Worm (Caenorhabditis elegans) whole organism, L4 larva: ENCODE measurements around the gene pgp-11.

Experiments used
- D1046.2 ChIP-seq: fragments of 200-800 bp; sonication (Bioruptor generic); IDR thresholded peaks from 2 replicates; pipeline ENCODE4 v1.3.6; 2022; ENCODE audit warnings: missing genetic modification characterization, missing compliant biosample characterization
- F10B5.3 ChIP-seq: sonication (generic microtip); optimal IDR thresholded peaks from 2 replicates; lab custom pipeline; 2016; ENCODE audit warnings: mild to moderate bottlenecking, missing genetic modification characterization, missing compliant biosample characterization
- F37D6.2 ChIP-seq: sonication (generic microtip); optimal IDR thresholded peaks from 2 replicates; lab custom pipeline; 2016; ENCODE audit warnings: mild to moderate bottlenecking, missing genetic modification characterization, missing compliant biosample characterization
- T26A8.4 ChIP-seq: fragments of 200-800 bp; sonication (Bioruptor generic); IDR thresholded peaks from 2 replicates; pipeline ENCODE4 v1.3.6; 2022; ENCODE audit warnings: missing genetic modification characterization, missing compliant biosample characterization
- Y105C5A.15 ChIP-seq: fragments of 200-800 bp; sonication (Bioruptor generic); IDR thresholded peaks from 2 replicates; pipeline ENCODE4 v1.3.6; 2022; ENCODE audit warnings: missing genetic modification characterization, missing compliant biosample characterization
- Y48G9A.11 ChIP-seq: fragments of 200-800 bp; sonication (Bioruptor generic); IDR thresholded peaks from 2 replicates; pipeline ENCODE4 v1.3.6; 2022; ENCODE audit warnings: missing genetic modification reagents, missing genetic modification characterization, missing compliant biosample characterization
- Y75B8A.6 ChIP-seq: fragments of 200-800 bp; sonication (Bioruptor generic); IDR thresholded peaks from 2 replicates; pipeline ENCODE4 v1.3.6; 2022; ENCODE audit warnings: missing genetic modification reagents, missing genetic modification characterization, missing compliant biosample characterization
- ZK337.2 ChIP-seq: fragments of 200-800 bp; sonication (Bioruptor generic); IDR thresholded peaks from 2 replicates; pipeline ENCODE4 v1.3.6; 2022; ENCODE audit warnings: missing genetic modification reagents, missing genetic modification characterization, missing compliant biosample characterization
- ama-1 ChIP-seq: fragments of 150-350 bp; optimal IDR thresholded peaks from 2 replicates; lab custom pipeline; 2014; ENCODE audit warnings: inconsistent platforms, mixed read lengths
- ceh-28 ChIP-seq: fragments of 150-350 bp; optimal IDR thresholded peaks from 2 replicates; lab custom pipeline; 2014; ENCODE audit warnings: missing biosample characterization, missing genetic modification reagents, missing genetic modification characterization
- ceh-44 ChIP-seq: fragments of 200-800 bp; sonication (Bioruptor generic); IDR thresholded peaks from 2 replicates; pipeline ENCODE4 v1.3.6; 2022; ENCODE audit warnings: missing genetic modification reagents, missing genetic modification characterization, missing compliant biosample characterization
- ceh-82 ChIP-seq: sonication (generic microtip); optimal IDR thresholded peaks from 2 replicates; lab custom pipeline; 2017; ENCODE audit warnings: missing biosample characterization, missing genetic modification characterization
- ces-1 ChIP-seq: fragments of 150-350 bp; sonication (generic microtip); optimal IDR thresholded peaks from 4 replicates; lab custom pipeline; 2014; ENCODE audit warnings: missing biosample characterization, missing genetic modification reagents, missing genetic modification characterization
- daf-12 ChIP-seq: fragments of 150-350 bp; optimal IDR thresholded peaks from 2 replicates; lab custom pipeline; 2014; ENCODE audit warnings: missing biosample characterization, missing genetic modification reagents, missing genetic modification characterization
- daf-16 ChIP-seq, 3 experiments: sonication (generic microtip); optimal IDR thresholded peaks; 2 replicates each; lab custom pipeline; 2016 to 2017; ENCODE audit warnings: missing genetic modification characterization in 3 of 3, missing genetic modification reagents in 3 of 3, mild to moderate bottlenecking in 2 of 3, missing compliant biosample characterization in 2 of 3, missing biosample characterization in 1 of 3, moderate library complexity in 1 of 3
- dpl-1 ChIP-seq: fragments of 150-350 bp; optimal IDR thresholded peaks from 2 replicates; lab custom pipeline; 2014; ENCODE audit warnings: missing biosample characterization, missing genetic modification reagents, missing genetic modification characterization
- egl-43 ChIP-seq: fragments of 200-800 bp; sonication (Bioruptor generic); IDR thresholded peaks from 2 replicates; pipeline ENCODE4 v1.3.6; 2022; ENCODE audit warnings: missing genetic modification reagents, missing genetic modification characterization, missing compliant biosample characterization
- fos-1 ChIP-seq: fragments of 150-350 bp; optimal IDR thresholded peaks from 2 replicates; lab custom pipeline; 2014; ENCODE audit warnings: missing biosample characterization, missing genetic modification characterization
- hif-1 ChIP-seq, 2 experiments: sonication (generic microtip); optimal IDR thresholded peaks; 2 replicates each; lab custom pipeline; 2016 to 2017; ENCODE audit warnings: missing compliant biosample characterization in 2 of 2, missing genetic modification characterization in 2 of 2, missing genetic modification reagents in 2 of 2, missing genotype in 2 of 2, mild to moderate bottlenecking in 1 of 2
- hlh-11 ChIP-seq: fragments of 200-800 bp; sonication (Bioruptor generic); optimal IDR thresholded peaks from 2 replicates; lab custom pipeline; 2018; ENCODE audit warnings: mild to moderate bottlenecking, missing genetic modification characterization, missing compliant biosample characterization
- hlh-30 ChIP-seq: sonication (generic microtip); optimal IDR thresholded peaks from 2 replicates; lab custom pipeline; 2017; ENCODE audit warnings: antibody characterized with exemption, mild to moderate bottlenecking, missing genetic modification characterization, missing compliant biosample characterization; ENCODE audit not compliant: insufficient read depth
- lim-7 ChIP-seq: fragments of 200-800 bp; sonication (Bioruptor generic); IDR thresholded peaks from 2 replicates; pipeline ENCODE4 v1.3.6; 2022; ENCODE audit warnings: missing genetic modification characterization, missing compliant biosample characterization
- lin-1 ChIP-seq: fragments of 200-800 bp; sonication (Bioruptor generic); IDR thresholded peaks from 2 replicates; pipeline ENCODE4 v1.3.6; 2022; ENCODE audit warnings: missing genetic modification reagents, missing genetic modification characterization, missing compliant biosample characterization
- lin-13 ChIP-seq: fragments of 150-350 bp; optimal IDR thresholded peaks from 2 replicates; lab custom pipeline; 2014; ENCODE audit warnings: missing biosample characterization, missing genetic modification reagents, missing genetic modification characterization
- lin-38 ChIP-seq: fragments of 200-800 bp; sonication (Bioruptor generic); IDR thresholded peaks from 2 replicates; pipeline ENCODE4 v1.3.6; 2022; ENCODE audit warnings: missing genetic modification reagents, missing genetic modification characterization, missing compliant biosample characterization
- lin-39 ChIP-seq: fragments of 150-350 bp; optimal IDR thresholded peaks from 2 replicates; lab custom pipeline; 2014; ENCODE audit warnings: missing biosample characterization, missing genetic modification reagents, missing genetic modification characterization
- lir-3 ChIP-seq: sonication (generic microtip); optimal IDR thresholded peaks from 2 replicates; lab custom pipeline; 2016; ENCODE audit warnings: mild to moderate bottlenecking, missing genetic modification characterization, missing compliant biosample characterization
- madf-5 ChIP-seq, 2 experiments: fragments of 200-800 bp; sonication (Bioruptor generic); IDR thresholded peaks; 2 replicates each; pipeline ENCODE4 v1.3.6; 2022; ENCODE audit warnings: missing compliant biosample characterization in 2 of 2, missing genetic modification characterization in 2 of 2
- mdl-1 ChIP-seq, 2 experiments: fragments of 150-350 bp in 1 of 2; sonication (generic microtip) in 1 of 2; optimal IDR thresholded peaks; 2 replicates each; lab custom pipeline; 2014 to 2017; ENCODE audit warnings: missing biosample characterization in 2 of 2, missing genetic modification characterization in 2 of 2
- mep-1 ChIP-seq: fragments of 150-350 bp; sonication (generic microtip); optimal IDR thresholded peaks from 3 replicates; lab custom pipeline; 2014; ENCODE audit warnings: missing biosample characterization, missing genetic modification characterization
- mxl-2 ChIP-seq: fragments of 200-800 bp; sonication (Bioruptor generic); conservative IDR thresholded peaks from 2 replicates; pipeline ENCODE4 v1.3.6; 2022; ENCODE audit warnings: missing genetic modification reagents, missing genetic modification characterization, missing compliant biosample characterization
- nhr-102 ChIP-seq: sonication (generic microtip); optimal IDR thresholded peaks from 2 replicates; lab custom pipeline; 2016; ENCODE audit warnings: mild to moderate bottlenecking, missing genetic modification characterization, moderate library complexity, missing compliant biosample characterization
- nhr-11 ChIP-seq: fragments of 150-350 bp; optimal IDR thresholded peaks from 2 replicates; lab custom pipeline; 2014; ENCODE audit warnings: missing biosample characterization, missing genetic modification characterization
- nhr-111 ChIP-seq: fragments of 200-800 bp; sonication (Bioruptor generic); optimal IDR thresholded peaks from 2 replicates; lab custom pipeline; 2018; ENCODE audit warnings: mild to moderate bottlenecking, missing genetic modification characterization, missing compliant biosample characterization
- nhr-237 ChIP-seq: sonication (generic microtip); optimal IDR thresholded peaks from 2 replicates; lab custom pipeline; 2017; ENCODE audit warnings: missing biosample characterization, missing genetic modification characterization
- nhr-41 ChIP-seq: fragments of 200-800 bp; sonication (Bioruptor generic); IDR thresholded peaks from 2 replicates; pipeline ENCODE4 v1.3.6; 2022; ENCODE audit warnings: missing genetic modification reagents, missing genetic modification characterization, missing compliant biosample characterization
- nhr-48 ChIP-seq: sonication (generic microtip); optimal IDR thresholded peaks from 2 replicates; lab custom pipeline; 2016; ENCODE audit warnings: mild to moderate bottlenecking, missing genetic modification characterization, missing compliant biosample characterization
- nhr-6 ChIP-seq: fragments of 150-350 bp; optimal IDR thresholded peaks from 2 replicates; lab custom pipeline; 2014; ENCODE audit warnings: missing biosample characterization, missing genetic modification characterization
- pqm-1 ChIP-seq: sonication (generic microtip); optimal IDR thresholded peaks from 2 replicates; lab custom pipeline; 2017; ENCODE audit warnings: missing biosample characterization, missing genetic modification characterization
- saeg-2 ChIP-seq: fragments of 200-800 bp; sonication (Bioruptor generic); IDR thresholded peaks from 2 replicates; pipeline ENCODE4 v1.3.6; 2022; ENCODE audit warnings: missing genetic modification reagents, missing genetic modification characterization, missing compliant biosample characterization
- sdz-12 ChIP-seq: fragments of 200-800 bp; sonication (Bioruptor generic); optimal IDR thresholded peaks from 2 replicates; lab custom pipeline; 2018; ENCODE audit warnings: mild to moderate bottlenecking, missing genetic modification characterization, missing compliant biosample characterization
- set-16 ChIP-seq: fragments of 200-800 bp; sonication (Bioruptor generic); IDR thresholded peaks from 2 replicates; pipeline ENCODE4 v1.3.6; 2022; ENCODE audit warnings: missing genetic modification reagents, missing genetic modification characterization, missing compliant biosample characterization
- snpc-1.2 ChIP-seq: fragments of 200-800 bp; sonication (Bioruptor generic); IDR thresholded peaks from 2 replicates; pipeline ENCODE4 v1.3.6; 2022; ENCODE audit warnings: missing genetic modification reagents, missing genetic modification characterization, missing compliant biosample characterization
- tag-97 ChIP-seq: fragments of 200-800 bp; sonication (Bioruptor generic); IDR thresholded peaks from 2 replicates; pipeline ENCODE4 v1.3.6; 2022; ENCODE audit warnings: missing genetic modification characterization, missing compliant biosample characterization
- tra-1 ChIP-seq: fragments of 200-800 bp; sonication (Bioruptor generic); IDR thresholded peaks from 2 replicates; pipeline ENCODE4 v1.3.6; 2022; ENCODE audit warnings: missing genetic modification reagents, missing genetic modification characterization, missing compliant biosample characterization
- unc-39 ChIP-seq: sonication (generic microtip); optimal IDR thresholded peaks from 2 replicates; lab custom pipeline; 2017; ENCODE audit warnings: missing biosample characterization, missing genetic modification characterization
- vab-7 ChIP-seq: fragments of 200-800 bp; sonication (Bioruptor generic); IDR thresholded peaks from 2 replicates; pipeline ENCODE4 v1.3.6; 2022; ENCODE audit warnings: missing genetic modification reagents, missing genetic modification characterization, missing compliant biosample characterization
- zfp-2 ChIP-seq: sonication (generic microtip); optimal IDR thresholded peaks from 2 replicates; lab custom pipeline; 2016; ENCODE audit warnings: mild to moderate bottlenecking, missing genetic modification characterization, missing compliant biosample characterization
- zfp-3 ChIP-seq: fragments of 200-800 bp; sonication (Bioruptor generic); conservative IDR thresholded peaks from 2 replicates; pipeline ENCODE4 v1.3.6; 2022; ENCODE audit warnings: missing genetic modification reagents, missing genetic modification characterization, missing compliant biosample characterization
- zip-11 ChIP-seq: fragments of 200-800 bp; sonication (Bioruptor generic); IDR thresholded peaks from 2 replicates; pipeline ENCODE4 v1.3.6; 2022; ENCODE audit warnings: missing genetic modification characterization, missing compliant biosample characterization
- ztf-11 ChIP-seq: fragments of 150-350 bp; optimal IDR thresholded peaks from 2 replicates; lab custom pipeline; 2014; ENCODE audit warnings: missing biosample characterization, missing genetic modification characterization
- ztf-7 ChIP-seq: fragments of 150-350 bp; optimal IDR thresholded peaks from 2 replicates; lab custom pipeline; 2014; ENCODE audit warnings: missing biosample characterization, missing genetic modification characterization

The pgp-11 gene

DNA sequence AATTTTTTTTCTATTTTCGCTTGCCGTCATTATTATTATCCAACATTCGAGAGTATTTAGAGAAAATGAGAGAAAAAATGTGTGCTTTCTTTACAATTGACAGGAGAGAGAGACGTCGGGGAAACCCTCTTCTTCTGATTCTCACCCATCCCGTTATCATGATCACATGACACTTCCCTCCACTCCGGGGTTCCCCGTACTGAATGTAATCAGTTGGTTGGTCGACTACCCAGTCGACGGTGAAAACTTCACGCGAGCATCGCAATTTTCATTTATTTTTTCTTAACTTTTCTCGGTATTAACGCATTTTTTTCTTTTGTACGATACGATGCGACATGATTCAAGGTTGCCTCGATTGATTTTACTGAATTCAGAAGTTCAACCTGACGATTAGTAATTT is 12.1 kb upstream of the pgp-11 start (continued):
- TF ChIP-seq ceh-28 (tag; lab: Kevin White, UChicago) = no peak
- TF ChIP-seq Y105C5A.15 (GFP tag; lab: Robert Waterston, UW) = no peak
- no peak for TF ChIP-seq ztf-7 (tag; lab: Kevin White, UChicago)
- no peak for TF ChIP-seq nhr-6 (tag; lab: Kevin White, UChicago)
- TF ChIP-seq nhr-11 (tag; lab: Kevin White, UChicago) = peak; percentile 35
- TF ChIP-seq hlh-30 (tag; lab: Kevin White, UChicago) = peak; percentile 79
- TF ChIP-seq lin-1 (GFP tag; lab: Robert Waterston, UW) = no peak; the same call in 1 of the 2 replicates
- peak; percentile 45 for TF ChIP-seq lin-38
- TF ChIP-seq daf-12 (tag; lab: Kevin White, UChicago) = no peak
- no peak for TF ChIP-seq lin-13 (GFP tag; lab: Kevin White, UChicago)
- TF ChIP-seq saeg-2 (GFP tag; lab: Robert Waterston, UW) = no peak; the same call in 1 of the 2 replicates
- TF ChIP-seq egl-43 = peak; percentile 53; the same call in 1 of the 2 replicates
- TF ChIP-seq F37D6.2 (tag; lab: Kevin White, UChicago) = no peak
- peak; percentile 57 to 76 for TF ChIP-seq mdl-1 (tag; optimal IDR thresholded peaks at IDR 0.05; lab: Kevin White, UChicago)
- TF ChIP-seq Y48G9A.11 (GFP tag; lab: Robert Waterston, UW) = no peak
- TF ChIP-seq Y75B8A.6 (GFP tag; lab: Robert Waterston, UW) = no peak
- no peak for TF ChIP-seq ZK337.2 (GFP tag; lab: Robert Waterston, UW)
- no peak for TF ChIP-seq lir-3
- no peak for TF ChIP-seq lim-7 (GFP tag; lab: Robert Waterston, UW)
- no peak for TF ChIP-seq zfp-2 (tag; lab: Kevin White, UChicago)
- TF ChIP-seq pqm-1 (tag; lab: Kevin White, UChicago) = peak; percentile 11
- no peak for TF ChIP-seq ceh-82 (tag; lab: Kevin White, UChicago)
- TF ChIP-seq lin-39 = no peak
- peak; percentile 80 for TF ChIP-seq hlh-11 (tag; lab: Kevin White, UChicago)
- TF ChIP-seq nhr-111 (GFP tag; lab: Kevin White, UChicago) = no peak
- TF ChIP-seq dpl-1 = no peak
- TF ChIP-seq snpc-1.2 (GFP tag; lab: Robert Waterston, UW) = no peak
- no peak for TF ChIP-seq set-16 (GFP tag; lab: Robert Waterston, UW)
- no peak for TF ChIP-seq hif-1 (tag; optimal IDR thresholded peaks at IDR 0.05; lab: Kevin White, UChicago)
- no peak for TF ChIP-seq nhr-41 (GFP tag; lab: Robert Waterston, UW)
- no peak for TF ChIP-seq zfp-3
- no peak for TF ChIP-seq vab-7
- no peak for TF ChIP-seq unc-39 (tag; lab: Kevin White, UChicago)
- no peak for TF ChIP-seq ceh-44
- no peak for TF ChIP-seq ces-1
- no peak for TF ChIP-seq fos-1
- no peak for TF ChIP-seq tag-97 (GFP tag; lab: Robert Waterston, UW)
- peak in 1 of 2 experiments; percentile 39 for TF ChIP-seq daf-16 (GFP tag; optimal IDR thresholded peaks at IDR 0.05; lab: Kevin White, UChicago)
- peak; percentile 20 for TF ChIP-seq daf-16 (tag; optimal IDR thresholded peaks at IDR 0.05; lab: Kevin White, UChicago)
- TF ChIP-seq F10B5.3 (tag; lab: Kevin White, UChicago) = no peak
- TF ChIP-seq sdz-12 (GFP tag; lab: Kevin White, UChicago) = no peak
- no peak for TF ChIP-seq ztf-11 (tag; lab: Kevin White, UChicago)
- peak; percentile 70 for TF ChIP-seq nhr-48
- no peak for TF ChIP-seq madf-5 (GFP tag; IDR thresholded peaks at IDR 0.05; lab: Robert Waterston, UW)
- peak; percentile 57 for TF ChIP-seq ama-1 (lab: Kevin White, UChicago)
- peak; percentile 58; the same call in 1 of the 2 replicates for TF ChIP-seq mxl-2 (GFP tag; lab: Robert Waterston, UW)
- peak; percentile 15 for TF ChIP-seq mep-1 (tag; lab: Kevin White, UChicago)
- TF ChIP-seq nhr-102 (tag; lab: Kevin White, UChicago) = no peak
- no peak for TF ChIP-seq zip-11 (GFP tag; lab: Robert Waterston, UW)
- no peak for TF ChIP-seq nhr-237
- TF ChIP-seq T26A8.4 (GFP tag; lab: Robert Waterston, UW) = peak; percentile 15; the same call in 1 of the 2 replicates
- TF ChIP-seq tra-1 (GFP tag; lab: Robert Waterston, UW) = peak; percentile 76; the same call in 1 of the 2 replicates
- 0 out of 2 replicates have a peak, but pooled peaks have one; percentile 7 for TF ChIP-seq D1046.2 (GFP tag; lab: Robert Waterston, UW)
